Worm (Caenorhabditis elegans) whole organism, midembryonic: ENCODE data around the gene Y97E10AR.4.

Experiments used
- T22C8.4 ChIP-seq: fragments of 200-800 bp; sonication (Bioruptor generic); IDR thresholded peaks from 2 replicates; pipeline ENCODE4 v1.3.6; 2022; ENCODE audit warnings: missing genetic modification characterization, missing compliant biosample characterization
- cog-1 ChIP-seq: sonication (generic microtip); optimal IDR thresholded peaks from 2 replicates; lab custom pipeline; 2016; ENCODE audit warnings: missing genetic modification characterization, missing compliant biosample characterization
- flt-1 ChIP-seq: fragments of 200-800 bp; sonication (Bioruptor generic); IDR thresholded peaks from 2 replicates; pipeline ENCODE4 v1.3.6; 2022; ENCODE audit warnings: missing genetic modification characterization, missing compliant biosample characterization
- klf-2 ChIP-seq: fragments of 200-800 bp; sonication (Bioruptor generic); conservative IDR thresholded peaks from 2 replicates; pipeline ENCODE4 v1.3.6; 2022; ENCODE audit warnings: missing genetic modification reagents, missing genetic modification characterization, missing compliant biosample characterization
- med-1 ChIP-seq: sonication (generic microtip); optimal IDR thresholded peaks from 2 replicates; lab custom pipeline; 2017; ENCODE audit warnings: missing genetic modification characterization, mild to moderate bottlenecking, missing compliant biosample characterization, antibody characterized with exemption, missing genetic modification reagents; ENCODE audit not compliant: insufficient read depth
- ztf-29 ChIP-seq: fragments of 200-800 bp; sonication (Bioruptor generic); IDR thresholded peaks from 2 replicates; pipeline ENCODE4 v1.3.6; 2022; ENCODE audit warnings: missing genetic modification reagents, missing genetic modification characterization, missing compliant biosample characterization

- TF ChIP-seq cog-1 (tag; lab: Kevin White, UChicago) (no peak), ztf-29 (no peak), med-1 (GFP tag; lab: Kevin White, UChicago) (no peak), T22C8.4 (no peak), flt-1 (GFP tag; lab: Robert Waterston, UW) (no peak), klf-2 (GFP tag; lab: Robert Waterston, UW) (no peak)
These were observed 2.4 kb downstream of the Y97E10AR.4 start, which contains the start of gene Y97E10AR.3 for ce11 chrV:8007460-8008292.
